Worm (Caenorhabditis elegans) whole organism, late embryonic: Measurements from ENCODE around the gene W10G6.1.

Experiments
- C38D4.7 ChIP-seq: fragments of 200-800 bp; sonication (Bioruptor generic); optimal IDR thresholded peaks from 2 replicates; lab custom pipeline; 2018; ENCODE audit warnings: mild to moderate bottlenecking, missing genetic modification characterization, moderate library complexity, missing compliant biosample characterization
- F13H6.1 ChIP-seq: sonication (generic microtip); optimal IDR thresholded peaks from 2 replicates; lab custom pipeline; 2016; ENCODE audit warnings: missing genetic modification characterization, missing compliant biosample characterization
- K02D7.2 ChIP-seq: sonication (generic microtip); optimal IDR thresholded peaks from 2 replicates; lab custom pipeline; 2017; ENCODE audit warnings: mild to moderate bottlenecking, missing genetic modification characterization, missing compliant biosample characterization
- K09A11.1 ChIP-seq: sonication (generic microtip); optimal IDR thresholded peaks from 2 replicates; lab custom pipeline; 2017; ENCODE audit warnings: antibody characterized with exemption, mild to moderate bottlenecking, missing genetic modification characterization, missing compliant biosample characterization; ENCODE audit not compliant: insufficient read depth
- T23F11.4 ChIP-seq: fragments of 200-800 bp; sonication (Bioruptor generic); optimal IDR thresholded peaks from 2 replicates; lab custom pipeline; 2018; ENCODE audit warnings: mild to moderate bottlenecking, missing genetic modification characterization, missing compliant biosample characterization
- ahr-1 ChIP-seq: sonication (generic microtip); optimal IDR thresholded peaks from 2 replicates; lab custom pipeline; 2016; ENCODE audit warnings: missing genetic modification characterization, missing compliant biosample characterization
- ama-1 ChIP-seq: fragments of 150-350 bp; optimal IDR thresholded peaks from 2 replicates; lab custom pipeline; 2014
- ceh-18 ChIP-seq: sonication (generic microtip); optimal IDR thresholded peaks from 2 replicates; lab custom pipeline; 2016; ENCODE audit warnings: missing genetic modification characterization, missing compliant biosample characterization
- ceh-19 ChIP-seq: fragments of 200-800 bp; sonication (Bioruptor generic); optimal IDR thresholded peaks from 2 replicates; lab custom pipeline; 2018; ENCODE audit warnings: mild to moderate bottlenecking, missing genetic modification characterization, missing compliant biosample characterization
- ceh-2 ChIP-seq: sonication (generic microtip); optimal IDR thresholded peaks from 2 replicates; lab custom pipeline; 2016; ENCODE audit warnings: missing genotype, missing genetic modification characterization, missing compliant biosample characterization
- ceh-30 ChIP-seq: fragments of 150-350 bp; optimal IDR thresholded peaks from 2 replicates; lab custom pipeline; 2014; ENCODE audit warnings: missing biosample characterization, missing genetic modification characterization
- ceh-31 ChIP-seq: sonication (generic microtip); optimal IDR thresholded peaks from 2 replicates; lab custom pipeline; 2016; ENCODE audit warnings: missing genetic modification characterization, missing compliant biosample characterization
- ceh-34 ChIP-seq: sonication (generic microtip); optimal IDR thresholded peaks from 2 replicates; lab custom pipeline; 2016; ENCODE audit warnings: mild to moderate bottlenecking, missing genetic modification characterization, missing compliant biosample characterization
- ceh-45 ChIP-seq: fragments of 200-800 bp; sonication (Bioruptor generic); IDR thresholded peaks from 2 replicates; pipeline ENCODE4 v1.3.6; 2022; ENCODE audit warnings: missing genetic modification reagents, missing genetic modification characterization, missing compliant biosample characterization
- ceh-48 ChIP-seq: sonication (generic microtip); optimal IDR thresholded peaks from 2 replicates; lab custom pipeline; 2016; ENCODE audit warnings: missing genetic modification characterization, inconsistent platforms, missing compliant biosample characterization
- ceh-6 ChIP-seq: fragments of 200-800 bp; sonication (Bioruptor generic); optimal IDR thresholded peaks from 2 replicates; lab custom pipeline; 2018; ENCODE audit warnings: mild to moderate bottlenecking, missing genetic modification characterization, missing compliant biosample characterization
- ceh-9 ChIP-seq: sonication (generic microtip); optimal IDR thresholded peaks from 2 replicates; lab custom pipeline; 2016; ENCODE audit warnings: mild to moderate bottlenecking, missing genetic modification characterization, inconsistent platforms, missing compliant biosample characterization
- che-1 ChIP-seq: sonication (generic microtip); optimal IDR thresholded peaks from 2 replicates; lab custom pipeline; 2016; ENCODE audit warnings: mild to moderate bottlenecking, missing genetic modification characterization, missing compliant biosample characterization
- dmd-4 ChIP-seq: sonication (generic microtip); optimal IDR thresholded peaks from 2 replicates; lab custom pipeline; 2016; ENCODE audit warnings: borderline replicate concordance, missing genetic modification characterization, missing compliant biosample characterization
- elt-2 ChIP-seq: sonication (generic microtip); optimal IDR thresholded peaks from 2 replicates; lab custom pipeline; 2016; ENCODE audit warnings: missing genetic modification reagents, missing genetic modification characterization, missing compliant biosample characterization
- elt-4 ChIP-seq: sonication (generic microtip); optimal IDR thresholded peaks from 2 replicates; lab custom pipeline; 2016; ENCODE audit warnings: missing genetic modification characterization, missing compliant biosample characterization
- ets-4 ChIP-seq: sonication (generic microtip); optimal IDR thresholded peaks from 2 replicates; lab custom pipeline; 2016; ENCODE audit warnings: missing genetic modification characterization, missing compliant biosample characterization
- eyg-1 ChIP-seq: sonication (generic microtip); optimal IDR thresholded peaks from 2 replicates; lab custom pipeline; 2016; ENCODE audit warnings: missing genotype, missing genetic modification characterization, missing compliant biosample characterization
- fax-1 ChIP-seq: sonication (generic microtip); optimal IDR thresholded peaks from 2 replicates; lab custom pipeline; 2016; ENCODE audit warnings: missing genotype, missing genetic modification characterization, missing compliant biosample characterization
- fkh-10 ChIP-seq: fragments of 150-350 bp; optimal IDR thresholded peaks from 2 replicates; lab custom pipeline; 2014; ENCODE audit warnings: missing biosample characterization, missing genetic modification reagents, missing genetic modification characterization
- gmeb-2 ChIP-seq: sonication (generic microtip); optimal IDR thresholded peaks from 2 replicates; lab custom pipeline; 2016; ENCODE audit warnings: missing genetic modification characterization, inconsistent platforms, missing compliant biosample characterization
- hlh-6 ChIP-seq: sonication (generic microtip); optimal IDR thresholded peaks from 2 replicates; lab custom pipeline; 2016; ENCODE audit warnings: missing genotype, missing genetic modification characterization, missing compliant biosample characterization
- hlh-8 ChIP-seq: sonication (generic microtip); optimal IDR thresholded peaks from 2 replicates; lab custom pipeline; 2016; ENCODE audit warnings: missing genotype, missing genetic modification characterization, missing compliant biosample characterization
- madf-2 ChIP-seq: sonication (generic microtip); optimal IDR thresholded peaks from 2 replicates; lab custom pipeline; 2017; ENCODE audit warnings: missing genetic modification characterization, missing compliant biosample characterization
- mec-3 ChIP-seq: sonication (generic microtip); optimal IDR thresholded peaks from 2 replicates; lab custom pipeline; 2016; ENCODE audit warnings: borderline replicate concordance, missing genetic modification characterization, missing compliant biosample characterization
- nfya-1 ChIP-seq: sonication (generic microtip); optimal IDR thresholded peaks from 2 replicates; lab custom pipeline; 2017; ENCODE audit warnings: missing genetic modification characterization, mild to moderate bottlenecking, missing compliant biosample characterization, antibody characterized with exemption, moderate library complexity
- nhr-11 ChIP-seq: fragments of 150-350 bp; optimal IDR thresholded peaks from 2 replicates; lab custom pipeline; 2014; ENCODE audit warnings: missing biosample characterization, missing genetic modification characterization
- odd-2 ChIP-seq: sonication (generic microtip); optimal IDR thresholded peaks from 2 replicates; lab custom pipeline; 2017; ENCODE audit warnings: antibody characterized with exemption, mild to moderate bottlenecking, missing genetic modification characterization, missing compliant biosample characterization
- pag-3 ChIP-seq: sonication (generic microtip); optimal IDR thresholded peaks from 2 replicates; lab custom pipeline; 2016; ENCODE audit warnings: missing compliant biosample characterization, missing genetic modification characterization, borderline replicate concordance
- pax-1 ChIP-seq: fragments of 150-350 bp; optimal IDR thresholded peaks from 2 replicates; lab custom pipeline; 2014; ENCODE audit warnings: missing biosample characterization, missing genetic modification characterization
- pha-2 ChIP-seq: sonication (generic microtip); optimal IDR thresholded peaks from 2 replicates; lab custom pipeline; 2017; ENCODE audit warnings: mild to moderate bottlenecking, missing genetic modification characterization, missing compliant biosample characterization
- pha-4 ChIP-seq: fragments of 150-350 bp; optimal IDR thresholded peaks from 2 replicates; lab custom pipeline; 2018; ENCODE audit warnings: missing biosample characterization, missing genetic modification reagents, missing genetic modification characterization
- ref-2 ChIP-seq: sonication (generic microtip); optimal IDR thresholded peaks from 2 replicates; lab custom pipeline; 2016; ENCODE audit warnings: missing genetic modification characterization, missing compliant biosample characterization
- sdc-2 ChIP-seq: sonication (generic microtip); optimal IDR thresholded peaks from 2 replicates; lab custom pipeline; 2016; ENCODE audit warnings: missing genotype, missing genetic modification characterization, missing compliant biosample characterization
- syd-9 ChIP-seq: sonication (generic microtip); optimal IDR thresholded peaks from 2 replicates; lab custom pipeline; 2016; ENCODE audit warnings: mild to moderate bottlenecking, missing genetic modification characterization, moderate library complexity, missing compliant biosample characterization
- ttx-3 ChIP-seq: sonication (generic microtip); optimal IDR thresholded peaks from 2 replicates; lab custom pipeline; 2016; ENCODE audit warnings: missing genetic modification reagents, missing genetic modification characterization, missing compliant biosample characterization
- unc-55 ChIP-seq: sonication (generic microtip); optimal IDR thresholded peaks from 2 replicates; lab custom pipeline; 2017; ENCODE audit warnings: missing biosample characterization, missing genetic modification reagents, missing genetic modification characterization
- unc-86 ChIP-seq: sonication (generic microtip); optimal IDR thresholded peaks from 2 replicates; lab custom pipeline; 2016; ENCODE audit warnings: missing genetic modification characterization, missing compliant biosample characterization
- zip-5 ChIP-seq: sonication (generic microtip); optimal IDR thresholded peaks from 2 replicates; lab custom pipeline; 2016; ENCODE audit warnings: missing genetic modification characterization, missing compliant biosample characterization
- ztf-16 ChIP-seq: sonication (generic microtip); optimal IDR thresholded peaks from 2 replicates; lab custom pipeline; 2017; ENCODE audit warnings: missing genetic modification characterization, missing compliant biosample characterization

The W10G6.1 gene

ce11 chrX:16205880-16206279 lies 39.1 kb upstream of the W10G6.1 start (continued):
- TF ChIP-seq zip-5 (tag; lab: Kevin White, UChicago) (no peak), F13H6.1 (tag; lab: Kevin White, UChicago) (no peak), dmd-4 (tag; lab: Kevin White, UChicago) (no peak), ceh-48 (tag; lab: Kevin White, UChicago) (peak; percentile 84), sdc-2 (peak; percentile 98), ceh-31 (tag; lab: Kevin White, UChicago) (peak; percentile 65), fkh-10 (GFP tag; lab: Kevin White, UChicago) (no peak), unc-55 (GFP tag; lab: Kevin White, UChicago) (no peak), ttx-3 (tag; lab: Kevin White, UChicago) (no peak), ceh-30 (tag; lab: Kevin White, UChicago) (no peak), ztf-16 (tag; lab: Kevin White, UChicago) (no peak), syd-9 (tag; lab: Kevin White, UChicago) (no peak), nhr-11 (tag; lab: Kevin White, UChicago) (no peak), mec-3 (tag; lab: Kevin White, UChicago) (no peak), ceh-2 (tag; lab: Kevin White, UChicago) (no peak), ceh-19 (GFP tag; lab: Kevin White, UChicago) (no peak), nfya-1 (tag; lab: Kevin White, UChicago) (peak; percentile 54), ceh-45 (GFP tag; lab: Robert Waterston, UW) (no peak), ceh-34 (peak; percentile 5)

ce11 chrX:16208123-16208522 lies 36.9 kb upstream of the W10G6.1 start:
- TF ChIP-seq K02D7.2 (no peak), ztf-16 (tag; lab: Kevin White, UChicago) (no peak), ceh-6 (no peak), ama-1 (no peak), ceh-2 (tag; lab: Kevin White, UChicago) (no peak), nfya-1 (tag; lab: Kevin White, UChicago) (no peak), unc-86 (tag; lab: Kevin White, UChicago) (no peak), ceh-19 (GFP tag; lab: Kevin White, UChicago) (no peak), odd-2 (tag; lab: Kevin White, UChicago) (no peak), ceh-34 (no peak), pax-1 (tag; lab: Kevin White, UChicago) (no peak), sdc-2 (no peak), pha-2 (tag; lab: Kevin White, UChicago) (no peak), ahr-1 (no peak), ceh-45 (GFP tag; lab: Robert Waterston, UW) (no peak), ets-4 (tag; lab: Kevin White, UChicago) (no peak), ttx-3 (tag; lab: Kevin White, UChicago) (no peak), pag-3 (tag; lab: Kevin White, UChicago) (no peak), pha-4 (no peak), hlh-6 (tag; lab: Kevin White, UChicago) (no peak)

ce11 chrX:16208667-16209066 lies 36.3 kb upstream of the W10G6.1 start:
- TF ChIP-seq ttx-3 (tag; lab: Kevin White, UChicago) (no peak), gmeb-2 (no peak), ceh-19 (GFP tag; lab: Kevin White, UChicago) (no peak), ceh-34 (no peak)

- no peak for TF ChIP-seq elt-2 (tag; lab: Kevin White, UChicago)
- TF ChIP-seq syd-9 (tag; lab: Kevin White, UChicago) = no peak
- TF ChIP-seq ceh-34 = no peak
- no peak for TF ChIP-seq madf-2 (tag; lab: Kevin White, UChicago)
- no peak for TF ChIP-seq che-1 (tag; lab: Kevin White, UChicago)
- TF ChIP-seq elt-4 (tag; lab: Kevin White, UChicago) = no peak
- no peak for TF ChIP-seq ref-2 (tag; lab: Kevin White, UChicago)
- TF ChIP-seq K02D7.2 = no peak
- no peak for TF ChIP-seq ceh-9 (tag; lab: Kevin White, UChicago)
- TF ChIP-seq zip-5 (tag; lab: Kevin White, UChicago) = no peak
- TF ChIP-seq C38D4.7 (GFP tag; lab: Kevin White, UChicago) = no peak
- no peak for TF ChIP-seq ceh-18
- no peak for TF ChIP-seq eyg-1 (tag; lab: Kevin White, UChicago)
- no peak for TF ChIP-seq fax-1 (tag; lab: Kevin White, UChicago)
- no peak for TF ChIP-seq ceh-6
- no peak for TF ChIP-seq pha-4
- TF ChIP-seq T23F11.4 (GFP tag; lab: Kevin White, UChicago) = no peak
- TF ChIP-seq K09A11.1 = no peak
- no peak for TF ChIP-seq hlh-8 (tag; lab: Kevin White, UChicago)
Observed at ce11 chrX:16209122-16209521, 35.9 kb upstream of the W10G6.1 start.
